Fruit fly (Drosophila melanogaster) whole organism, prepupa: ENCODE measurements around the gene CG42240.

ENCODE experiments used
- Blimp-1 ChIP-seq: fragments of 200-800 bp; sonication (Bioruptor generic); optimal IDR thresholded peaks from 3 replicates; lab custom pipeline; 2017; ENCODE audit warnings: missing biosample characterization, missing genetic modification characterization, mild to moderate bottlenecking, moderate library complexity, missing genetic modification reagents
- CG10631 ChIP-seq: fragments of 200-800 bp; sonication (Bioruptor generic); optimal IDR thresholded peaks from 2 replicates; lab custom pipeline; 2016; ENCODE audit warnings: missing biosample characterization, missing genetic modification characterization
- CG15336 ChIP-seq: fragments of 200-800 bp; sonication (Bioruptor generic); IDR thresholded peaks from 2 replicates; pipeline ENCODE4 v1.3.6; 2022; ENCODE audit warnings: missing biosample characterization, missing genetic modification characterization
- CG16779 ChIP-seq: fragments of 200-800 bp; sonication (Bioruptor generic); optimal IDR thresholded peaks from 3 replicates; lab custom pipeline; 2017; ENCODE audit warnings: missing biosample characterization, mild to moderate bottlenecking, missing genetic modification characterization
- CG3032 ChIP-seq: fragments of 200-800 bp; optimal IDR thresholded peaks from 2 replicates; lab custom pipeline; 2019; ENCODE audit warnings: missing biosample characterization, mild to moderate bottlenecking, missing genetic modification characterization, moderate library complexity
- CG31627 ChIP-seq: fragments of 200-800 bp; sonication (Bioruptor generic); optimal IDR thresholded peaks from 3 replicates; lab custom pipeline; 2016; ENCODE audit warnings: missing biosample characterization, missing genetic modification characterization
- CG34406 ChIP-seq: fragments of 200-800 bp; sonication (Bioruptor generic); optimal IDR thresholded peaks from 3 replicates; lab custom pipeline; 2016; ENCODE audit warnings: missing biosample characterization, missing genetic modification characterization
- CG3919 ChIP-seq: fragments of 200-800 bp; sonication (Bioruptor generic); optimal IDR thresholded peaks from 3 replicates; lab custom pipeline; 2016; ENCODE audit warnings: missing biosample characterization, missing genetic modification characterization
- CG4318 ChIP-seq: fragments of 200-800 bp; sonication (Bioruptor generic); optimal IDR thresholded peaks from 3 replicates; lab custom pipeline; 2017; ENCODE audit warnings: missing biosample characterization, mild to moderate bottlenecking, missing genetic modification characterization
- CG6792 ChIP-seq: fragments of 200-800 bp; sonication (Bioruptor generic); optimal IDR thresholded peaks from 3 replicates; lab custom pipeline; 2016; ENCODE audit warnings: missing biosample characterization, missing genetic modification characterization
- CG6854 ChIP-seq: fragments of 200-800 bp; sonication (Bioruptor generic); optimal IDR thresholded peaks from 2 replicates; lab custom pipeline; 2017; ENCODE audit warnings: missing biosample characterization, mild to moderate bottlenecking, missing genetic modification characterization
- CG7368 ChIP-seq: fragments of 200-800 bp; sonication (Bioruptor generic); optimal IDR thresholded peaks from 3 replicates; lab custom pipeline; 2016; ENCODE audit warnings: missing biosample characterization, missing genetic modification characterization
- CG8119 ChIP-seq: fragments of 200-800 bp; sonication (Bioruptor generic); IDR thresholded peaks from 3 replicates; pipeline ENCODE4 v1.3.6; 2022; ENCODE audit warnings: missing biosample characterization, missing genetic modification characterization
- CG8319 ChIP-seq: fragments of 200-800 bp; sonication (Bioruptor generic); optimal IDR thresholded peaks from 3 replicates; lab custom pipeline; 2016; ENCODE audit warnings: missing biosample characterization, missing genetic modification characterization
- CG8632 ChIP-seq: fragments of 200-800 bp; sonication (Bioruptor generic); optimal IDR thresholded peaks from 3 replicates; lab custom pipeline; 2016; ENCODE audit warnings: missing biosample characterization, missing genetic modification characterization
- Eip75B ChIP-seq: fragments of 200-800 bp; sonication (Bioruptor generic); optimal IDR thresholded peaks from 3 replicates; lab custom pipeline; 2016; ENCODE audit warnings: missing biosample characterization, missing genetic modification characterization
- Eip93F ChIP-seq: fragments of 200-800 bp; sonication (Bioruptor generic); optimal IDR thresholded peaks from 2 replicates; lab custom pipeline; 2016; ENCODE audit warnings: missing biosample characterization, mild to moderate bottlenecking, missing genetic modification characterization
- Ets21C ChIP-seq: fragments of 200-800 bp; sonication (Bioruptor generic); optimal IDR thresholded peaks from 3 replicates; lab custom pipeline; 2016; ENCODE audit warnings: missing biosample characterization, missing genetic modification characterization
- Ets96B ChIP-seq: fragments of 200-800 bp; optimal IDR thresholded peaks from 2 replicates; lab custom pipeline; 2019; ENCODE audit warnings: missing biosample characterization, mild to moderate bottlenecking, missing genetic modification characterization, moderate library complexity
- Gug ChIP-seq: fragments of 200-800 bp; sonication (Bioruptor generic); IDR thresholded peaks from 2 replicates; pipeline ENCODE4 v1.3.6; 2022; ENCODE audit warnings: missing biosample characterization, missing genetic modification characterization
- Hr38 ChIP-seq: sonication (Bioruptor generic); optimal IDR thresholded peaks from 2 replicates; lab custom pipeline; 2016; ENCODE audit warnings: missing biosample characterization, missing genetic modification characterization
- Hr39 ChIP-seq: fragments of 200-800 bp; sonication (Bioruptor generic); optimal IDR thresholded peaks from 2 replicates; lab custom pipeline; 2016; ENCODE audit warnings: missing biosample characterization, missing genetic modification characterization
- Hr4 ChIP-seq: fragments of 200-800 bp; sonication (Bioruptor generic); optimal IDR thresholded peaks from 3 replicates; lab custom pipeline; 2016; ENCODE audit warnings: missing biosample characterization, missing genetic modification characterization
- Lpt ChIP-seq: fragments of 200-800 bp; sonication (Bioruptor generic); optimal IDR thresholded peaks from 3 replicates; lab custom pipeline; 2016; ENCODE audit warnings: missing biosample characterization, missing genetic modification characterization
- Met ChIP-seq: fragments of 200-800 bp; sonication (Bioruptor generic); optimal IDR thresholded peaks from 3 replicates; lab custom pipeline; 2016; ENCODE audit warnings: missing biosample characterization, missing genetic modification characterization
- Sox102F ChIP-seq: fragments of 200-800 bp; sonication (Bioruptor generic); optimal IDR thresholded peaks from 2 replicates; lab custom pipeline; 2016; ENCODE audit warnings: missing biosample characterization, mild to moderate bottlenecking, missing genetic modification characterization
- achi ChIP-seq: fragments of 200-800 bp; sonication (Bioruptor generic); optimal IDR thresholded peaks from 3 replicates; lab custom pipeline; 2016; ENCODE audit warnings: missing biosample characterization, missing genetic modification characterization
- acj6 ChIP-seq: fragments of 200-800 bp; sonication (Bioruptor generic); optimal IDR thresholded peaks from 3 replicates; lab custom pipeline; 2016; ENCODE audit warnings: missing biosample characterization, missing genetic modification characterization
- eg ChIP-seq: fragments of 200-800 bp; sonication (Bioruptor generic); IDR thresholded peaks from 3 replicates; pipeline ENCODE4 v1.3.6; 2022; ENCODE audit warnings: missing biosample characterization, missing genetic modification characterization
- esn ChIP-seq: fragments of 200-800 bp; sonication (Bioruptor generic); optimal IDR thresholded peaks from 2 replicates; lab custom pipeline; 2016; ENCODE audit warnings: missing biosample characterization, mild to moderate bottlenecking, missing genetic modification characterization, moderate library complexity
- fd59A ChIP-seq: fragments of 200-800 bp; sonication (Bioruptor generic); optimal IDR thresholded peaks from 2 replicates; lab custom pipeline; 2017; ENCODE audit warnings: missing biosample characterization, mild to moderate bottlenecking, missing genetic modification characterization, missing genetic modification reagents
- fd85E ChIP-seq: fragments of 200-800 bp; sonication (Bioruptor generic); optimal IDR thresholded peaks from 3 replicates; lab custom pipeline; 2016; ENCODE audit warnings: missing biosample characterization, missing genetic modification characterization
- fkh ChIP-seq: fragments of 200-800 bp; sonication (Bioruptor generic); optimal IDR thresholded peaks from 3 replicates; lab custom pipeline; 2017; ENCODE audit warnings: missing biosample characterization, mild to moderate bottlenecking, missing genetic modification characterization, moderate library complexity
- net ChIP-seq: fragments of 200-800 bp; sonication (Bioruptor generic); optimal IDR thresholded peaks from 3 replicates; lab custom pipeline; 2016; ENCODE audit warnings: missing biosample characterization, missing genetic modification characterization
- pdm3 ChIP-seq: fragments of 200-800 bp; sonication (Bioruptor generic); optimal IDR thresholded peaks from 3 replicates; lab custom pipeline; 2016; ENCODE audit warnings: missing biosample characterization, missing genetic modification characterization
- salr ChIP-seq, 2 experiments: fragments of 200-800 bp; sonication (Bioruptor generic); optimal IDR thresholded peaks; 3 replicates each; lab custom pipeline; 2016 to 2018; ENCODE audit warnings: missing biosample characterization in 2 of 2, missing genetic modification characterization in 2 of 2, mild to moderate bottlenecking in 1 of 2
- spab ChIP-seq: fragments of 200-800 bp; sonication (Bioruptor generic); optimal IDR thresholded peaks from 2 replicates; lab custom pipeline; 2017; ENCODE audit warnings: missing biosample characterization, mild to moderate bottlenecking, missing genetic modification characterization, missing genetic modification reagents
- ss ChIP-seq, 2 experiments: fragments of 200-800 bp; sonication (Bioruptor generic); optimal IDR thresholded peaks; 2 replicates in 1 of 2; 3 replicates in 1 of 2; lab custom pipeline; 2017 to 2018; ENCODE audit warnings: mild to moderate bottlenecking in 2 of 2, missing biosample characterization in 2 of 2, missing genetic modification characterization in 2 of 2, moderate library complexity in 1 of 2
- svp ChIP-seq: fragments of 200-800 bp; sonication (Bioruptor generic); peaks from one replicate; lab custom pipeline; 2016; ENCODE audit warnings: missing biosample characterization, missing genetic modification characterization
- topi ChIP-seq: fragments of 200-800 bp; sonication (Bioruptor generic); optimal IDR thresholded peaks from 3 replicates; lab custom pipeline; 2016; ENCODE audit warnings: missing biosample characterization, missing genetic modification characterization

The CG42240 gene

DNA sequence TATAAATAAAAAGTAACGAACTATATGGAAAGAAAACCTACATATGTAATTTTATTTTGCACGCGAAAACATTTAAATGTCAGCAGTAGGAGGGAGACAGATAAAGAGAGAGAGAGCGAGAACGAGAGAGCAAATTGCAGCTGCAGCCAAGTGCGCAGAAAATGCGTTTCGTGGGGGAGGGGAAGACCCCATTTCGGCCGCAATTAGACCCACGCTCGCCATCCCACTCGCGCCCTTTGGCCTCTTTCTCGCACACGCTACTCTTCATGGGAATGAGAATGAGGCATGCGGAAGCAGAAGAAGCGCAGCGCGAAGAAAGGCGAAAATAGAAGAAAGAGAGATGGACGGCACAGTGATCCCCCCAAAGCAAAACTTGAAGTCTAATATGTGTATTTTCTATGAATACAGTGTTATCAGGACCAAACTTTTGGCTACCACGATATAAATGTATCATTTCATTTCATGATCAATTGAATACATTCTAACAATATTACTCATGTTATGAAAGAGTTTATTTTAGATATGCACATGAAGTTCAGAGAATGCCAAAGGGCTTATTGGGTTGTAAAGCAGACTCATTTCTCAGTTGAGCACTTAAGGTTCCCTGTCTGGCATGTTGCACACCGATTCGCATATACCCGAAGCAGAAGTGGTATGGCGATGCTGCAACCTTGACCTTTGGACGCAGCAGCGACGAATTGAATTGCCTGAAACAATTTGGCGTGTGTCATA lies 2.5 kb downstream of the CG42240 start (continued):
- TF ChIP-seq CG8119 (GFP tag; lab: Robert Waterston, UW): 0 out of 3 replicates have a peak, but pooled peaks have one; percentile 17
- TF ChIP-seq salr (GFP tag; optimal IDR thresholded peaks at IDR 0.05; lab: Kevin White, UChicago): peak; percentile 22 to 31
- TF ChIP-seq spab (GFP tag; lab: Kevin White, UChicago): peak; percentile 39
- peak; percentile 14 for TF ChIP-seq acj6 (GFP tag; lab: Kevin White, UChicago)
- no peak for TF ChIP-seq CG6854 (GFP tag; lab: Kevin White, UChicago)
- peak; percentile 35 for TF ChIP-seq CG3919 (GFP tag; lab: Kevin White, UChicago)
- peak; percentile 26 for TF ChIP-seq fd59A
- peak; percentile 30 for TF ChIP-seq net (GFP tag; lab: Kevin White, UChicago)
- peak; percentile 26 for TF ChIP-seq achi
- TF ChIP-seq ss (GFP tag; optimal IDR thresholded peaks at IDR 0.05; lab: Kevin White, UChicago): peak; percentile 20 to 38
- no peak for TF ChIP-seq Hr38 (GFP tag; lab: Kevin White, UChicago)
- TF ChIP-seq CG15336: peak; percentile 41; the same call in 1 of the 2 replicates
- TF ChIP-seq CG4318 (GFP tag; lab: Kevin White, UChicago): peak; percentile 14
- peak; percentile 40 for TF ChIP-seq Eip75B (GFP tag; lab: Kevin White, UChicago)
- TF ChIP-seq CG6792 (GFP tag; lab: Kevin White, UChicago): peak; percentile 11
- no peak for TF ChIP-seq CG16779 (tag; lab: Kevin White, UChicago)
- TF ChIP-seq CG3032 (tag; lab: Kevin White, UChicago): no peak
- TF ChIP-seq CG7368: no peak
- peak; percentile 9 for TF ChIP-seq CG8319
- TF ChIP-seq Hr39: peak; percentile 28
- TF ChIP-seq Hr4 (GFP tag; lab: Kevin White, UChicago): peak; percentile 53
- TF ChIP-seq CG31627 (GFP tag; lab: Kevin White, UChicago): no peak
- peak; percentile 23 for TF ChIP-seq esn (GFP tag; lab: Kevin White, UChicago)
- TF ChIP-seq topi (GFP tag; lab: Kevin White, UChicago): peak; percentile 21
- peak; percentile 20 for TF ChIP-seq CG10631 (GFP tag; lab: Kevin White, UChicago)
- TF ChIP-seq Met: peak; percentile 10
- no peak for TF ChIP-seq Ets21C (GFP tag; lab: Kevin White, UChicago)
- no peak for TF ChIP-seq fkh (GFP tag; lab: Kevin White, UChicago)
- peak; percentile 41 for TF ChIP-seq Lpt (GFP tag; lab: Kevin White, UChicago)
- TF ChIP-seq eg (GFP tag; lab: Robert Waterston, UW): peak; percentile 35; the same call in 2 of the 3 replicates
- TF ChIP-seq CG8632 (GFP tag; lab: Kevin White, UChicago): no peak

DNA sequence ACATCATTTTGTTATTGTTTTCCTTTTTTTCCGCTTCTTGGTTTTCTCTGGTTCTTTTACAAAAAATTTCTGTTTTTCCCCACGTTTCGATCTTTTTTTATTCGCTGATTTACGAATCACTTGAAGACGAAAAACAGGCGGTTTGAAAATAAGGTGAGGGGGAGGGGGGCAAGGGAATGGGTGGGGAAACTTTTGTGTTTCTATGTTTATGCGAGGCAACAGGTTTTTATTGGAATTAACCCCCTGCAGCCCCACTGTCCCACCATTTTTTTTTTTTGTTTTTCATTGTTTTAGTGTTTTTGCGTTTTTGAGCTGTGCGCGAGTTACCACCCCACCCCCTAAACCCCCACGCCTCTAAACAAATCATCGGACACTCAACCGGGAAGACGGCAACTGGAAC lies 4.3 kb downstream of the CG42240 start:
- TF ChIP-seq salr (GFP tag; optimal IDR thresholded peaks at IDR 0.05; lab: Kevin White, UChicago) (no peak), Lpt (GFP tag; lab: Kevin White, UChicago) (no peak), Eip75B (GFP tag; lab: Kevin White, UChicago) (no peak), fd85E (GFP tag; lab: Kevin White, UChicago) (no peak), Sox102F (GFP tag; lab: Kevin White, UChicago) (no peak), Eip93F (GFP tag; lab: Kevin White, UChicago) (no peak), CG7368 (no peak), Ets96B (tag; lab: Kevin White, UChicago) (no peak), Gug (GFP tag; lab: Robert Waterston, UW) (no peak), CG8319 (no peak), svp (GFP tag; lab: Kevin White, UChicago) (no peak), pdm3 (GFP tag; lab: Kevin White, UChicago) (no peak), CG6854 (GFP tag; lab: Kevin White, UChicago) (no peak), CG16779 (tag; lab: Kevin White, UChicago) (no peak), spab (GFP tag; lab: Kevin White, UChicago) (no peak), CG34406 (GFP tag; lab: Kevin White, UChicago) (no peak), Blimp-1 (GFP tag; lab: Kevin White, UChicago) (no peak)
